Worm (Caenorhabditis elegans) whole organism, early embryonic: Measurements from ENCODE around the gene nrfl-1.

ENCODE experiments used
- B0310.2 ChIP-seq: sonication (generic microtip); optimal IDR thresholded peaks from 2 replicates; lab custom pipeline; 2016; ENCODE audit warnings: mild to moderate bottlenecking, missing genetic modification characterization, missing compliant biosample characterization
- F13C5.2 ChIP-seq: sonication (generic microtip); optimal IDR thresholded peaks from 2 replicates; lab custom pipeline; 2017; ENCODE audit warnings: mild to moderate bottlenecking, missing genetic modification characterization, inconsistent platforms, missing compliant biosample characterization
- aly-1 ChIP-seq: sonication (generic microtip); optimal IDR thresholded peaks from 2 replicates; lab custom pipeline; 2016; ENCODE audit warnings: missing genetic modification characterization, missing compliant biosample characterization
- ama-1 ChIP-seq: fragments of 150-350 bp; optimal IDR thresholded peaks from 2 replicates; lab custom pipeline; 2014
- ceh-13 ChIP-seq: fragments of 200-800 bp; sonication (Bioruptor generic); optimal IDR thresholded peaks from 2 replicates; lab custom pipeline; 2018; ENCODE audit warnings: mild to moderate bottlenecking, missing genetic modification characterization, missing compliant biosample characterization
- ceh-36 ChIP-seq: sonication (generic microtip); optimal IDR thresholded peaks from 2 replicates; lab custom pipeline; 2016; ENCODE audit warnings: missing genetic modification characterization, inconsistent platforms, missing compliant biosample characterization
- ets-7 ChIP-seq: sonication (generic microtip); optimal IDR thresholded peaks from 2 replicates; lab custom pipeline; 2016; ENCODE audit warnings: missing genotype, missing genetic modification characterization, missing compliant biosample characterization
- flt-1 ChIP-seq: fragments of 200-800 bp; sonication (Bioruptor generic); IDR thresholded peaks from 2 replicates; pipeline ENCODE4 v1.3.6; 2022; ENCODE audit warnings: missing genetic modification characterization, missing compliant biosample characterization
- hmbx-1 ChIP-seq: sonication (generic microtip); optimal IDR thresholded peaks from 2 replicates; lab custom pipeline; 2016; ENCODE audit warnings: mild to moderate bottlenecking, missing genetic modification characterization, missing compliant biosample characterization
- hmg-4 ChIP-seq: fragments of 200-800 bp; sonication (Bioruptor generic); optimal IDR thresholded peaks from 2 replicates; lab custom pipeline; 2018; ENCODE audit warnings: mild to moderate bottlenecking, missing genetic modification characterization, missing compliant biosample characterization
- hnd-1 ChIP-seq: sonication (generic microtip); optimal IDR thresholded peaks from 2 replicates; lab custom pipeline; 2016; ENCODE audit warnings: missing genetic modification characterization, missing compliant biosample characterization
- pes-1 ChIP-seq: fragments of 200-800 bp; sonication (Bioruptor generic); IDR thresholded peaks from 2 replicates; pipeline ENCODE4 v1.3.6; 2022; ENCODE audit warnings: missing genetic modification reagents, missing genetic modification characterization, missing compliant biosample characterization
- scrt-1 ChIP-seq: fragments of 200-800 bp; sonication (Bioruptor generic); IDR thresholded peaks from 2 replicates; pipeline ENCODE4 v1.3.6; 2022; ENCODE audit warnings: missing genetic modification characterization, missing compliant biosample characterization
- sea-1 ChIP-seq: fragments of 200-800 bp; sonication (Bioruptor generic); conservative IDR thresholded peaks from 2 replicates; pipeline ENCODE4 v1.3.6; 2022; ENCODE audit warnings: missing genetic modification characterization, missing compliant biosample characterization
- tbx-11 ChIP-seq: fragments of 200-800 bp; sonication (Bioruptor generic); IDR thresholded peaks from 2 replicates; pipeline ENCODE4 v1.3.6; 2022; ENCODE audit warnings: missing genetic modification characterization, missing compliant biosample characterization
- tbx-37 ChIP-seq: fragments of 200-800 bp; sonication (Bioruptor generic); conservative IDR thresholded peaks from 2 replicates; pipeline ENCODE4 v1.3.6; 2022; ENCODE audit warnings: missing genetic modification reagents, missing genetic modification characterization, missing compliant biosample characterization
- tra-4 ChIP-seq: sonication (generic microtip); optimal IDR thresholded peaks from 2 replicates; lab custom pipeline; 2017; ENCODE audit warnings: missing genetic modification characterization, missing compliant biosample characterization

Gene nrfl-1

ce11 chrIV:9165027-9165426, 46.1 kb downstream of the nrfl-1 start, which contains the start of gene pcp-2:
Gene pcp-2 (minus strand): TSS chrIV:9165127.
- TF ChIP-seq hmbx-1 (no peak), sea-1 (no peak), hmg-4 (GFP tag; lab: Kevin White, UChicago) (no peak), F13C5.2 (no peak), flt-1 (GFP tag; lab: Robert Waterston, UW) (no peak), B0310.2 (no peak), tbx-11 (GFP tag; lab: Robert Waterston, UW) (no peak), pes-1 (GFP tag; lab: Robert Waterston, UW) (no peak), tra-4 (tag; lab: Kevin White, UChicago) (no peak), scrt-1 (no peak), hnd-1 (no peak), ets-7 (tag; lab: Kevin White, UChicago) (no peak), tbx-37 (GFP tag; lab: Robert Waterston, UW) (no peak), ceh-13 (no peak), ama-1 (lab: Kevin White, UChicago) (no peak), aly-1 (no peak), ceh-36 (no peak)

DNA sequence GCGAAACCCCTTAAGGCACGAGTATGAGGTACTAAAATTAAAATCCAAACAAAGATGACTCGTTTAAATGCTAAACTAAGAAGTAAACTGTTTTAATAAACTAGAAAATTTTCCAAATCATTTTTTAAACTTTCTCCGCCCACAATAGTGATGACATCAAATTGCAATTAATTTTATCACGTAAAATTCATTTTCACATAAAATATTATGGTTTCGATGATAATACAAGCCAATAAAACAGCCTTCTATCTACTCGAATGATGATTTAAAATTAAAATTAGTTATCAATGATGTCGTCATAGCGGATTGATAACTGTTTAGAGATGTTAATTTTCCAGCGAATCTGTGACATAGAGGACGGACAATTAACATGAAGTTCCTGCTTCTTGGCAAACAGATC, 46.8 kb downstream of the nrfl-1 start, which contains the start of gene C07C7.3:
C07C7.3 (plus strand) TSS at position 371 of the 400 bp plus-strand sequence.
- TF ChIP-seq F13C5.2 (no peak), pes-1 (GFP tag; lab: Robert Waterston, UW) (no peak), tra-4 (tag; lab: Kevin White, UChicago) (no peak), aly-1 (no peak), ceh-13 (no peak), hnd-1 (no peak), ama-1 (lab: Kevin White, UChicago) (no peak), tbx-37 (GFP tag; lab: Robert Waterston, UW) (no peak), tbx-11 (GFP tag; lab: Robert Waterston, UW) (no peak), hmg-4 (GFP tag; lab: Kevin White, UChicago) (no peak), hmbx-1 (no peak), scrt-1 (no peak), ceh-36 (no peak), flt-1 (GFP tag; lab: Robert Waterston, UW) (no peak)

ce11 chrIV:9169764-9170163, 50.9 kb downstream of the nrfl-1 start:
- TF ChIP-seq hmg-4 (GFP tag; lab: Kevin White, UChicago): no peak
- no peak for TF ChIP-seq hmbx-1
- TF ChIP-seq ets-7 (tag; lab: Kevin White, UChicago): no peak
- no peak for TF ChIP-seq tra-4 (tag; lab: Kevin White, UChicago)
